Fruit fly (Drosophila melanogaster): ENCODE measurements around the gene Pgant35A.

dm6 chr2L:14319005-14319404, 40.0 kb upstream of the Pgant35A start:
- TF ChIP-seq fkh (GFP tag; optimal IDR thresholded peaks at IDR 0.05) (no peak), CG32006 (GFP tag; optimal IDR thresholded peaks at IDR 0.05) (no peak), Blimp-1 (GFP tag; optimal IDR thresholded peaks at IDR 0.05) (no peak), CG9139 (GFP tag; optimal IDR thresholded peaks at IDR 0.05) (no peak), CG16779 (tag; optimal IDR thresholded peaks at IDR 0.05) (no peak), Eip78C (GFP tag) (no peak), CG15336 (GFP tag; IDR thresholded peaks at IDR 0.05) (no peak), CG8119 (GFP tag; IDR thresholded peaks at IDR 0.05) (no peak), OdsH (GFP tag; optimal IDR thresholded peaks at IDR 0.05) (no peak), CG8632 (GFP tag; optimal IDR thresholded peaks at IDR 0.05) (no peak), CG3919 (GFP tag; optimal IDR thresholded peaks at IDR 0.05) (no peak), CG11762 (GFP tag; optimal IDR thresholded peaks at IDR 0.05; ENCODE audit: insufficient read depth) (no peak), Hr4 (GFP tag; optimal IDR thresholded peaks at IDR 0.05) (no peak), Sox14 (GFP tag; optimal IDR thresholded peaks at IDR 0.05) (no peak)
